Worm (Caenorhabditis elegans) whole organism, early embryonic: ENCODE data around the gene C35D10.1.

ENCODE experiments used
- B0310.2 ChIP-seq: sonication (generic microtip); optimal IDR thresholded peaks from 2 replicates; lab custom pipeline; 2016; ENCODE audit warnings: mild to moderate bottlenecking, missing genetic modification characterization, missing compliant biosample characterization
- F13C5.2 ChIP-seq: sonication (generic microtip); optimal IDR thresholded peaks from 2 replicates; lab custom pipeline; 2017; ENCODE audit warnings: mild to moderate bottlenecking, missing genetic modification characterization, inconsistent platforms, missing compliant biosample characterization
- ets-7 ChIP-seq: sonication (generic microtip); optimal IDR thresholded peaks from 2 replicates; lab custom pipeline; 2016; ENCODE audit warnings: missing genotype, missing genetic modification characterization, missing compliant biosample characterization
- flt-1 ChIP-seq: fragments of 200-800 bp; sonication (Bioruptor generic); IDR thresholded peaks from 2 replicates; pipeline ENCODE4 v1.3.6; 2022; ENCODE audit warnings: missing genetic modification characterization, missing compliant biosample characterization
- hmg-4 ChIP-seq: fragments of 200-800 bp; sonication (Bioruptor generic); optimal IDR thresholded peaks from 2 replicates; lab custom pipeline; 2018; ENCODE audit warnings: mild to moderate bottlenecking, missing genetic modification characterization, missing compliant biosample characterization
- hnd-1 ChIP-seq: sonication (generic microtip); optimal IDR thresholded peaks from 2 replicates; lab custom pipeline; 2016; ENCODE audit warnings: missing genetic modification characterization, missing compliant biosample characterization
- pes-1 ChIP-seq: fragments of 200-800 bp; sonication (Bioruptor generic); IDR thresholded peaks from 2 replicates; pipeline ENCODE4 v1.3.6; 2022; ENCODE audit warnings: missing genetic modification reagents, missing genetic modification characterization, missing compliant biosample characterization
- sea-1 ChIP-seq: fragments of 200-800 bp; sonication (Bioruptor generic); conservative IDR thresholded peaks from 2 replicates; pipeline ENCODE4 v1.3.6; 2022; ENCODE audit warnings: missing genetic modification characterization, missing compliant biosample characterization
- tbx-11 ChIP-seq: fragments of 200-800 bp; sonication (Bioruptor generic); IDR thresholded peaks from 2 replicates; pipeline ENCODE4 v1.3.6; 2022; ENCODE audit warnings: missing genetic modification characterization, missing compliant biosample characterization
- tbx-37 ChIP-seq: fragments of 200-800 bp; sonication (Bioruptor generic); conservative IDR thresholded peaks from 2 replicates; pipeline ENCODE4 v1.3.6; 2022; ENCODE audit warnings: missing genetic modification reagents, missing genetic modification characterization, missing compliant biosample characterization

C35D10.1 gene

DNA sequence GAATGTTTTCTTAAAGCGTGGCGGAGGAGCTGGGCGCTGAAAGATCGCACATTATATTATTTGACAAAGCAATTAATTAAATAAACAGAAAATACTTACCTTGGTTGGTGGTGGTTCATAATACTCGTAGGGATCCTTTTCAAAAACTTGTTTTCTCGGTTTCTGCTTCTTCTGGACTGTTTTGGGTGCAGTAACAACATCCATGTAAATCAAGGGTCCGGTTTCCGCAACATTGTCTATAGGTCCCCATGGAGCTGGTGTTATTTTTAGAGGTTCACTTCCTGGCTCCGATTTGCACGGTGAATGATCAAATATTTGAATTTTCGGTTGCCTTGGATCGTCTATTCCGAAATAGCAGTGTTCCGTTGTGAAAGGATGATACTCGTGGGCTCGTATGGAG is 44.6 kb downstream of the C35D10.1 start:
- TF ChIP-seq flt-1 (no peak), F13C5.2 (tag; lab: Kevin White, UChicago) (no peak), B0310.2 (tag; lab: Kevin White, UChicago) (no peak)

DNA sequence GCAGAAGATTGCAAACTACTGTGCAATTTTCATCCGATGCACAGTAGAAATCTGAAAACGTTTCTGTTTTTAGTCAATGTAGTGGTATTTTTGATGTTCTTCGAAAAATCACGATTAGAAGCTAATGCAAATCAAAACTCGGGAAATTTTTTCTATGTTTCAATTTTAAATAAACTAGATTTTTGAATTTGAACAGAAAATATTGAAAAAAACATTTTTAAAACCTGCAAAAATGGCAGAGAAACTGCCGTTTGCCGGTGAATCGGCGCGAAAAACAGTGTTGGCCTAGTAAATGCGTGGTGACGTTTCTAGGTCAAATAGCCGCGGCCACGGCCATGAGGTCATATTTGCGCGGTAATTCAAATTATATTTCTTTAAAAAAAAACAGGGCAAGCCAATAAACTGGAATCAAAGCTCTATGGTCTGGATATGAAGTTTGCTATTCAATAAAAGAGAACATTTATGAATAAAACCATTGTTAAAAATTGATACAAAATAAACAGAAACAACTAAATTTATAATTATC is 50.7 kb downstream of the C35D10.1 start, which contains the start of gene set-2:
Gene set-2, minus strand, starts transcription at position 51 of the 526 bp plus-strand sequence.
- TF ChIP-seq flt-1 = 0 out of 2 replicates have a peak, but pooled peaks have one; percentile 10
- TF ChIP-seq pes-1 (GFP tag; lab: Robert Waterston, UW) = peak; percentile 63; the same call in 1 of the 2 replicates
- peak; percentile 86 for TF ChIP-seq tbx-37 (GFP tag; lab: Robert Waterston, UW)
- no peak; the same call in 1 of the 2 replicates for TF ChIP-seq sea-1 (GFP tag; lab: Robert Waterston, UW)
- peak; percentile 32 for TF ChIP-seq F13C5.2 (tag; lab: Kevin White, UChicago)
- TF ChIP-seq hmg-4 (GFP tag; lab: Kevin White, UChicago) = no peak
- TF ChIP-seq ets-7 (tag; lab: Kevin White, UChicago) = no peak
- TF ChIP-seq hnd-1 (tag; lab: Kevin White, UChicago) = no peak
- no peak for TF ChIP-seq tbx-11
